Worm (Caenorhabditis elegans) whole organism, midembryonic: ENCODE data around the gene puf-11.

Experiments
- T22C8.4 ChIP-seq: fragments of 200-800 bp; sonication (Bioruptor generic); IDR thresholded peaks from 2 replicates; pipeline ENCODE4 v1.3.6; 2022; ENCODE audit warnings: missing genetic modification characterization, missing compliant biosample characterization
- cog-1 ChIP-seq: sonication (generic microtip); optimal IDR thresholded peaks from 2 replicates; lab custom pipeline; 2016; ENCODE audit warnings: missing genetic modification characterization, missing compliant biosample characterization
- flt-1 ChIP-seq: fragments of 200-800 bp; sonication (Bioruptor generic); IDR thresholded peaks from 2 replicates; pipeline ENCODE4 v1.3.6; 2022; ENCODE audit warnings: missing genetic modification characterization, missing compliant biosample characterization
- klf-2 ChIP-seq: fragments of 200-800 bp; sonication (Bioruptor generic); conservative IDR thresholded peaks from 2 replicates; pipeline ENCODE4 v1.3.6; 2022; ENCODE audit warnings: missing genetic modification reagents, missing genetic modification characterization, missing compliant biosample characterization
- med-1 ChIP-seq: sonication (generic microtip); optimal IDR thresholded peaks from 2 replicates; lab custom pipeline; 2017; ENCODE audit warnings: missing genetic modification characterization, mild to moderate bottlenecking, missing compliant biosample characterization, antibody characterized with exemption, missing genetic modification reagents; ENCODE audit not compliant: insufficient read depth
- ref-1 ChIP-seq: fragments of 200-800 bp; sonication (Bioruptor generic); conservative IDR thresholded peaks from 2 replicates; pipeline ENCODE4 v1.3.6; 2022; ENCODE audit warnings: missing genetic modification reagents, missing genetic modification characterization, missing compliant biosample characterization
- tab-1 ChIP-seq: fragments of 200-800 bp; sonication (Bioruptor generic); IDR thresholded peaks from 2 replicates; pipeline ENCODE4 v1.3.6; 2022; ENCODE audit warnings: missing genetic modification characterization, missing compliant biosample characterization
- ztf-23 ChIP-seq: fragments of 200-800 bp; sonication (Bioruptor generic); IDR thresholded peaks from 2 replicates; pipeline ENCODE4 v1.3.6; 2022; ENCODE audit warnings: missing genetic modification reagents, missing genetic modification characterization, missing compliant biosample characterization
- ztf-29 ChIP-seq: fragments of 200-800 bp; sonication (Bioruptor generic); IDR thresholded peaks from 2 replicates; pipeline ENCODE4 v1.3.6; 2022; ENCODE audit warnings: missing genetic modification reagents, missing genetic modification characterization, missing compliant biosample characterization

Gene puf-11

DNA sequence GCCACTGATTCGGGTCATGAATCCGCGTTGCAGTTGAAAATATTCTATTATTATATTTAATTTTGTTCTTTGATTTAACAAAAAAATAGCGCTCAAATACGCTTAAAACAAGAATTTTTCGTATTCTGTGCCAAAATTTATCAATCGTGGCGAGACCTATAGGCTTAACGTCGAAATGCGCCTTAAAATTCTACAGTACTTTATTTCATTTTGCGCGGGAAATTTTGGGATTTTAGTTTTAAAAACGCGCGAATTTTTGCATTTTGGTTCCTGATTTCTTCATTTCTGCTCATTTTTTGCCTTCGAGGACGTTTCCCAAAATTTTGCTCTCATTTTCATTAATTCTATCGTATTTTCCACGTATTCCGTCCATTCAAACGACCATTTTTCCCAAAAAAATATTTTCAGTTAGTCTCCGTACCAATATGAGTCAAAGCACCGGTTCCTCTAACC is at the start of gene puf-11:
Gene puf-11 (plus strand): TSS at position 403 of the 453 bp plus-strand sequence.
- TF ChIP-seq cog-1 (tag; lab: Kevin White, UChicago) (no peak), ztf-23 (GFP tag; lab: Robert Waterston, UW) (no peak), flt-1 (GFP tag; lab: Robert Waterston, UW) (no peak), klf-2 (GFP tag; lab: Robert Waterston, UW) (no peak), ref-1 (GFP tag; lab: Robert Waterston, UW) (no peak), tab-1 (GFP tag; lab: Robert Waterston, UW) (no peak), T22C8.4 (GFP tag; lab: Robert Waterston, UW) (no peak), med-1 (GFP tag; lab: Kevin White, UChicago) (no peak), ztf-29 (no peak)

DNA sequence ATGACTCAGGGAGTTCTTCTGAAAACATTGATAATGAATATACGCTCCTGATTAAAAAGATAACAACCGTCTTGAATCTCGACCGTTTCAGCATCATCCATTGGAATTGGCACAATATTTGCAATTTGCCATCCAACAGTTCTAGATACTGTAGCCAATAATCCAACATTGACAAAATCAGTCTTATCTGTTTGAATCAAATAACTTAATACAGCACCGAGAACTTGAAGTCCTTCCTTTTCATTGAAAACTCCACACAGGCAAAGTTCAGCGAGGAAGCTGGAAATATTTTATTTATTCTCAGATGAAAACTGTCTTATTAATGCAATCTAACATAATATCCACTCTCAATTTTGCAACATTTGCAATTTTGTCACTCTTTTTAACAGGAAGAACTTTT is 49.1 kb upstream of the puf-11 start:
- TF ChIP-seq ztf-23 (GFP tag; lab: Robert Waterston, UW) (no peak), ref-1 (GFP tag; lab: Robert Waterston, UW) (no peak), cog-1 (tag; lab: Kevin White, UChicago) (no peak), ztf-29 (no peak), tab-1 (GFP tag; lab: Robert Waterston, UW) (no peak), klf-2 (GFP tag; lab: Robert Waterston, UW) (no peak), flt-1 (GFP tag; lab: Robert Waterston, UW) (no peak), T22C8.4 (GFP tag; lab: Robert Waterston, UW) (no peak)

DNA sequence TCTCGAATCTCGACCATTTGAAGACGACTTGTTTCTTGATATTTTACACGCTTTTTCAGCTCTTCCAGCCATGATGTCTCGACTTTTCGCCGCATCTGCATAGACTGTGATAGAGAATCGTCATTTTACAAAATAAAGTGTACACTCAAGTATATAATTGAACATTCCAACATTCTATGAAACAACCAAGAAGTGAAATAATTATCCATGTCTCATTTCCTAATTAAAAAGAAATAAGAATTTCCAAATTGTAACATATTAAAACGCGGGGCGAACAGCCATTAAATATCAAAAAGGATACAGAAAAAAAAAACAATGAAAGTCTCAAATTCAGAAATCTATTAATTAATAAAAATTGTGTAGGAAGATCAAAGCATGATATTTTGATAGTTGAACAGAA is 48.4 kb upstream of the puf-11 start, which contains the start of gene smg-3:
Gene smg-3 (minus strand): TSS at position 101 of the 400 bp plus-strand sequence.
- TF ChIP-seq klf-2 (GFP tag; lab: Robert Waterston, UW), result no peak
- TF ChIP-seq ztf-23 (GFP tag; lab: Robert Waterston, UW), result no peak

DNA sequence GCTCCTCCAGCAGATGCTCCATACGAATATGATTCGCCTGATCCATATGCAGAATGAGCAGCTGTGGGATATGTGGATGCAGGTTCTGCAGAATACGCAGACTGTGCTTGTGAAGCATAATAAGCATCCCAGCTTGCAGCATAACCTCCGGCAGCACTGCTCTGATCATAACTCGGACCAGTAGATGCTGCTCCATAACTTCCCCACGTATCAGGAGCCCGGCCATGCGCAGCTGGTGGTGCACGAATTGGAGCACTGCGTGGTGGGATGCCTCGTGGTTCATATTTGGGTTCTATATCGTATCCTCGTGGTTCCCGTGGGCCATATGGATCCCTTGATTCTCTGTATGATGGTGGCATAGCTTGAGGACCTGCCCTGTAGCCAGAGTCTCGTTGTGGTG is 47.7 kb upstream of the puf-11 start:
- TF ChIP-seq ztf-29 (no peak), T22C8.4 (GFP tag; lab: Robert Waterston, UW) (no peak), tab-1 (GFP tag; lab: Robert Waterston, UW) (no peak), klf-2 (GFP tag; lab: Robert Waterston, UW) (no peak), med-1 (GFP tag; lab: Kevin White, UChicago) (no peak), flt-1 (GFP tag; lab: Robert Waterston, UW) (no peak), ztf-23 (GFP tag; lab: Robert Waterston, UW) (no peak), ref-1 (GFP tag; lab: Robert Waterston, UW) (no peak), cog-1 (tag; lab: Kevin White, UChicago) (no peak)

DNA sequence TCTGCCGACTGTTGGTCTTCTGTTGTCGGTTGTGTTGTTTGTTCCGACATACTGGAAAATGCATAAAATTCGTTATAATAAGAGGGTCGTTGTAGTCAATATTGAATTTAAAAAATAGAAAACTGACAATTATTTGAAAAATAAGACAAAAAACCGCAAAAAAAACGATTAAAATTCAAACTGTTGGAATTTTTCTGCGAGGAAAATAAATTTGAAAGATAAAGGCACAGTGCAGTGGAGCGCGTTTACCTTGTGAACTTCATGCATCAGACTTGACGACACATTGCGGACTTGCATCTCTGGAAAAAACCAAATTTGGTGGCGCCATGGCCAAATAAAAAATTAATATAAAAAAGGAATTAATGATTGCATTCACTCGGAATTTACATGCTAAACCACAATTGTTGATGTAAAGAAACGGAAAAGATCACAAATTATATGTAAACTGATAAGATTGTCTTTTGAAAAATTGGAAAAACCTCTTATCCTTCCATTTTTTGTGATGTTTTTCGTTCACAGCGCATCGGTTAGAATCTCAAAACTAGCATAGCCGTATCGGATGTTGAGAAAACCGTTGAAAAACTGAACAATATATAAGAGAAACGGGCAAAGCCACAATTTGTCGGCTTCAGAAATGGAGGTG is 44.8 kb upstream of the puf-11 start, which contains the start of the genes hrpf-2 and bli-6:
Gene hrpf-2 (minus strand): TSS at position 51 of the 643 bp plus-strand sequence.
Gene bli-6 (plus strand): TSS at position 593 of the 643 bp plus-strand sequence.
- TF ChIP-seq ref-1 (GFP tag; lab: Robert Waterston, UW), result no peak
- no peak for TF ChIP-seq klf-2 (GFP tag; lab: Robert Waterston, UW)
- no peak for TF ChIP-seq ztf-29
- TF ChIP-seq T22C8.4 (GFP tag; lab: Robert Waterston, UW), result no peak
- TF ChIP-seq cog-1 (tag; lab: Kevin White, UChicago), result no peak
- no peak for TF ChIP-seq tab-1 (GFP tag; lab: Robert Waterston, UW)
- TF ChIP-seq ztf-23 (GFP tag; lab: Robert Waterston, UW), result no peak
- no peak for TF ChIP-seq med-1 (GFP tag; lab: Kevin White, UChicago)
- no peak for TF ChIP-seq flt-1 (GFP tag; lab: Robert Waterston, UW)

DNA sequence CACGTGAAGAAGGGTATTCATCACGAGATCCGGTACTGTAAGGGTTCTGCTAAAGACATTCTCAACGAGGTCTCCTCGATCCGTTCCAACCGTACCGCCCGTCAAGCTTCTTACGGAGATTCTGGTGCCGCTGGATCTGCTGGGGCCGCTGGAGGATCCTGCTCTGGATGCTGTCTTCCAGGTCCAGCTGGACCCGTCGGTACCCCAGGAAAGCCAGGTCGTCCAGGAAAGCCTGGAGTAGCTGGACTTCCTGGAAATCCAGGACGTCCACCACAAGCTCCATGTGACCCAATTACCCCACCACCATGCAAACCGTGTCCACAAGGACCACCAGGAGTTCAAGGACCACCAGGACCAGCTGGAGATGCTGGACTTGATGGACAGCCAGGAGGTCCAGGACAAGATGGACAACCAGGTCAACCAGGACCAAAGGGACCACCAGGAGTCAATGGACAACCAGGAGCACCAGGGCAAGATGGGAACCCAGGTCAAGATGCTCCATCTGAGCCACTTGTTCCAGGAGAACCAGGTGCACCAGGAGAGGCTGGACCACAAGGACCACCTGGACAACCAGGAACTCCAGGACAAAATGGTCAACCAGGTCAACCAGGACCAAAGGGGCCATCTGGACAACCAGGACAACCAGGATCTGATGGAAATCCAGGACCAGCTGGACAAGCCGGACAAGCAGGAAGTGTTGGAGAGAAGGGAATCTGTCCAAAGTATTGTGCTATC is 43.9 kb upstream of the puf-11 start:
- no peak for TF ChIP-seq ztf-29
- no peak for TF ChIP-seq klf-2 (GFP tag; lab: Robert Waterston, UW)
- no peak for TF ChIP-seq ztf-23 (GFP tag; lab: Robert Waterston, UW)
- TF ChIP-seq T22C8.4 (GFP tag; lab: Robert Waterston, UW), result no peak
- TF ChIP-seq cog-1 (tag; lab: Kevin White, UChicago), result no peak
- no peak for TF ChIP-seq tab-1 (GFP tag; lab: Robert Waterston, UW)
- no peak for TF ChIP-seq med-1 (GFP tag; lab: Kevin White, UChicago)
- no peak for TF ChIP-seq ref-1 (GFP tag; lab: Robert Waterston, UW)
- TF ChIP-seq flt-1 (GFP tag; lab: Robert Waterston, UW), result no peak

DNA sequence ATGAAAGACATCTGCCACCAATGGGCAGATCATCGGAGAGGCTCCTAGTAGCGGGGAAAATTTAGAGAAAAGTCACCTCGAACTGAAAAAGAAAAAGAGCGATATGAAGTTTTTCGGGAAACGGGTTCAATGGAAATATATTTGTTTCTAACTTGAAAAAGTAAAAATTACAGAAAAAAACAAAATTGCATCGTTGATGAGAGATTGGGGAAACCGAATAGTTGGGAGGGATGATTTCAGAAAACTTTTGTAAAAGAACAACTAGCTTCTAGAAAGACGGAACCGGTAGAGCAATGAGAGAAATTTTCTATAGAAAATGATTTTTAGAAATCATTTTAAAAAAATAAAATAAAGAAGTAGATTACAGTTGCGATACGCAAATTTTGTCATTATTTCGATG is 43.0 kb upstream of the puf-11 start:
- TF ChIP-seq med-1 (GFP tag; lab: Kevin White, UChicago) (no peak), tab-1 (GFP tag; lab: Robert Waterston, UW) (no peak), ztf-29 (no peak)

DNA sequence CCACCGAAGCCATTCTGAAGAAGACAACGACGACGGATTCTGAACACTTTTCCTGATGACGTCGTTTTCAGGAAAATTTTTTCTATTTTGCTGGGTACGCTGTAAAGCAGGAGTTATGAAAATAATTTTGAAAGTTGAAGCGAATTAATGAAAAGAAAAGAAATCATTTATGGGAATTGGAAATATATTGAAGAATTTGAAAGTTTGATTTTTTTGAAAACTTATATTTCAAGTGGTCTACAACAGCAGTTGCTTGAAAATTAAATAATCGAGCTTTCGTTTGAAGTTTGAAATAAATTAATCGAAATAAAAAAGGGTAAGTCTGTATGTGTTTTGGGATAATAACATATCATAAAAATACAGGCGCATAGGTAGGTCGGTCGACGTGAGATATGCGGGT is 37.4 kb upstream of the puf-11 start, which contains the start of gene shl-1:
Gene shl-1 (minus strand): TSS at position 101 of the 400 bp plus-strand sequence.
- TF ChIP-seq T22C8.4 (GFP tag; lab: Robert Waterston, UW) (no peak), ztf-29 (no peak), ref-1 (GFP tag; lab: Robert Waterston, UW) (no peak), med-1 (GFP tag; lab: Kevin White, UChicago) (no peak), cog-1 (tag; lab: Kevin White, UChicago) (no peak), ztf-23 (GFP tag; lab: Robert Waterston, UW) (no peak), klf-2 (GFP tag; lab: Robert Waterston, UW) (no peak), flt-1 (GFP tag; lab: Robert Waterston, UW) (no peak)

- TF ChIP-seq ztf-23 (GFP tag; lab: Robert Waterston, UW) (no peak), klf-2 (GFP tag; lab: Robert Waterston, UW) (no peak), tab-1 (GFP tag; lab: Robert Waterston, UW) (no peak)
Measured at ce11 chrIV:6385010-6385409, 36.4 kb upstream of the puf-11 start.
